Worm (Caenorhabditis elegans) whole organism, L2 larva: Measurements from ENCODE around the gene ztf-14.

Experiments
- C34F6.9 ChIP-seq: fragments of 150-350 bp; optimal IDR thresholded peaks from 2 replicates; lab custom pipeline; 2014; ENCODE audit warnings: missing biosample characterization, missing genetic modification characterization
- F13H6.1 ChIP-seq: sonication (generic microtip); optimal IDR thresholded peaks from 2 replicates; lab custom pipeline; 2016; ENCODE audit warnings: missing genetic modification characterization, missing compliant biosample characterization
- R02D3.7 ChIP-seq: fragments of 150-350 bp; optimal IDR thresholded peaks from 2 replicates; lab custom pipeline; 2014; ENCODE audit warnings: missing biosample characterization, missing genetic modification characterization
- Y55F3AM.14 ChIP-seq: fragments of 200-800 bp; sonication (Bioruptor generic); optimal IDR thresholded peaks from 2 replicates; lab custom pipeline; 2018; ENCODE audit warnings: mild to moderate bottlenecking, missing genetic modification characterization, missing compliant biosample characterization
- ZK546.5 ChIP-seq: sonication (generic microtip); optimal IDR thresholded peaks from 2 replicates; lab custom pipeline; 2017; ENCODE audit warnings: missing biosample characterization, missing genetic modification characterization
- alr-1 ChIP-seq: fragments of 150-350 bp; optimal IDR thresholded peaks from 2 replicates; lab custom pipeline; 2014; ENCODE audit warnings: missing biosample characterization, missing genetic modification characterization
- aly-2 ChIP-seq: fragments of 150-350 bp; optimal IDR thresholded peaks from 2 replicates; lab custom pipeline; 2014; ENCODE audit warnings: missing biosample characterization, missing genetic modification characterization
- ama-1 ChIP-seq: fragments of 150-350 bp; optimal IDR thresholded peaks from 2 replicates; lab custom pipeline; 2018; ENCODE audit warnings: inconsistent platforms
- blmp-1 ChIP-seq: sonication (generic microtip); optimal IDR thresholded peaks from 2 replicates; lab custom pipeline; 2017; ENCODE audit warnings: missing genetic modification characterization, mild to moderate bottlenecking, missing compliant biosample characterization, antibody characterized with exemption, moderate library complexity; ENCODE audit not compliant: insufficient read depth
- ceh-16 ChIP-seq: fragments of 150-350 bp; optimal IDR thresholded peaks from 2 replicates; lab custom pipeline; 2014; ENCODE audit warnings: missing biosample characterization, missing genetic modification characterization
- ceh-82 ChIP-seq: fragments of 150-350 bp; optimal IDR thresholded peaks from 2 replicates; lab custom pipeline; 2014; ENCODE audit warnings: missing biosample characterization, missing genetic modification characterization
- crh-2 ChIP-seq: sonication (generic microtip); optimal IDR thresholded peaks from 2 replicates; lab custom pipeline; 2017; ENCODE audit warnings: missing biosample characterization, missing genetic modification characterization
- dmd-4 ChIP-seq: sonication (generic microtip); optimal IDR thresholded peaks from 2 replicates; lab custom pipeline; 2017; ENCODE audit warnings: missing biosample characterization, missing genetic modification characterization
- egl-27 ChIP-seq: sonication (generic microtip); optimal IDR thresholded peaks from 3 replicates; lab custom pipeline; 2017; ENCODE audit warnings: missing biosample characterization, missing genetic modification reagents, missing genetic modification characterization
- elt-1 ChIP-seq: fragments of 150-350 bp; optimal IDR thresholded peaks from 2 replicates; lab custom pipeline; 2014; ENCODE audit warnings: missing biosample characterization, missing genetic modification characterization
- elt-3 ChIP-seq: sonication (generic microtip); optimal IDR thresholded peaks from 2 replicates; lab custom pipeline; 2017; ENCODE audit warnings: missing biosample characterization, missing genetic modification characterization
- fos-1 ChIP-seq: fragments of 150-350 bp; optimal IDR thresholded peaks from 2 replicates; lab custom pipeline; 2014; ENCODE audit warnings: missing biosample characterization, missing genetic modification characterization
- gmeb-1 ChIP-seq: fragments of 150-350 bp; optimal IDR thresholded peaks from 2 replicates; lab custom pipeline; 2014; ENCODE audit warnings: missing biosample characterization, missing genetic modification characterization
- lin-11 ChIP-seq: fragments of 150-350 bp; sonication (generic microtip); optimal IDR thresholded peaks from 2 replicates; lab custom pipeline; 2014; ENCODE audit warnings: missing biosample characterization, missing genetic modification characterization, inconsistent platforms, mixed read lengths
- lin-13 ChIP-seq: fragments of 150-350 bp; optimal IDR thresholded peaks from 2 replicates; lab custom pipeline; 2014; ENCODE audit warnings: missing biosample characterization, missing genetic modification reagents, missing genetic modification characterization
- lin-39 ChIP-seq: fragments of 150-350 bp; optimal IDR thresholded peaks from 2 replicates; lab custom pipeline; 2014; ENCODE audit warnings: missing biosample characterization, missing genetic modification reagents, missing genetic modification characterization
- lsy-2 ChIP-seq, 2 experiments: fragments of 150-350 bp in 1 of 2; sonication (generic microtip) in 1 of 2; optimal IDR thresholded peaks; 2 replicates each; lab custom pipeline; 2014 to 2017; ENCODE audit warnings: missing biosample characterization in 2 of 2, missing genetic modification characterization in 2 of 2
- mab-5 ChIP-seq: fragments of 150-350 bp; optimal IDR thresholded peaks from 2 replicates; lab custom pipeline; 2014; ENCODE audit warnings: missing biosample characterization, missing genetic modification characterization
- mbf-1 ChIP-seq: sonication (generic microtip); optimal IDR thresholded peaks from 2 replicates; lab custom pipeline; 2017; ENCODE audit warnings: missing biosample characterization, missing genetic modification characterization
- mdl-1 ChIP-seq, 2 experiments: fragments of 150-350 bp in 1 of 2; sonication (generic microtip) in 1 of 2; optimal IDR thresholded peaks; 2 replicates each; lab custom pipeline; 2017; ENCODE audit warnings: missing biosample characterization in 2 of 2, missing genetic modification characterization in 2 of 2
- nhr-10 ChIP-seq: sonication (generic microtip); optimal IDR thresholded peaks from 2 replicates; lab custom pipeline; 2017; ENCODE audit warnings: missing biosample characterization, missing genetic modification characterization
- nhr-11 ChIP-seq: fragments of 150-350 bp; optimal IDR thresholded peaks from 2 replicates; lab custom pipeline; 2014; ENCODE audit warnings: missing biosample characterization, missing genetic modification characterization
- nhr-12 ChIP-seq: fragments of 150-350 bp; optimal IDR thresholded peaks from 2 replicates; lab custom pipeline; 2014; ENCODE audit warnings: missing biosample characterization, missing genetic modification characterization
- nhr-129 ChIP-seq: fragments of 150-350 bp; optimal IDR thresholded peaks from 2 replicates; lab custom pipeline; 2014; ENCODE audit warnings: missing biosample characterization, missing genetic modification characterization
- nhr-21 ChIP-seq: fragments of 150-350 bp; optimal IDR thresholded peaks from 2 replicates; lab custom pipeline; 2014; ENCODE audit warnings: missing biosample characterization, missing genetic modification characterization
- nhr-23 ChIP-seq: fragments of 150-350 bp; optimal IDR thresholded peaks from 2 replicates; lab custom pipeline; 2014; ENCODE audit warnings: missing biosample characterization, missing genetic modification reagents, missing genetic modification characterization
- nhr-237 ChIP-seq: fragments of 150-350 bp; optimal IDR thresholded peaks from 2 replicates; lab custom pipeline; 2014; ENCODE audit warnings: missing biosample characterization, missing genetic modification characterization
- nhr-25 ChIP-seq: fragments of 150-350 bp; sonication (generic microtip); optimal IDR thresholded peaks from 3 replicates; lab custom pipeline; 2014; ENCODE audit warnings: missing biosample characterization, missing genetic modification characterization
- nhr-6 ChIP-seq: fragments of 150-350 bp; optimal IDR thresholded peaks from 2 replicates; lab custom pipeline; 2014; ENCODE audit warnings: missing biosample characterization, missing genetic modification characterization
- nhr-77 ChIP-seq: fragments of 150-350 bp; optimal IDR thresholded peaks from 2 replicates; lab custom pipeline; 2014; ENCODE audit warnings: missing biosample characterization, missing genetic modification characterization
- peb-1 ChIP-seq: fragments of 150-350 bp; optimal IDR thresholded peaks from 2 replicates; lab custom pipeline; 2014; ENCODE audit warnings: missing biosample characterization, missing genetic modification characterization
- sem-4 ChIP-seq: fragments of 150-350 bp; optimal IDR thresholded peaks from 2 replicates; lab custom pipeline; 2014; ENCODE audit warnings: missing biosample characterization, missing genetic modification reagents, missing genetic modification characterization
- skn-1 ChIP-seq: sonication (generic microtip); optimal IDR thresholded peaks from 2 replicates; lab custom pipeline; 2017; ENCODE audit warnings: missing biosample characterization, missing genetic modification characterization
- sma-3 ChIP-seq: sonication (generic microtip); optimal IDR thresholded peaks from 2 replicates; lab custom pipeline; 2016; ENCODE audit warnings: missing genetic modification reagents, missing genetic modification characterization, missing compliant biosample characterization
- sma-9 ChIP-seq, 2 experiments: fragments of 150-350 bp in 1 of 2; sonication (generic microtip) in 1 of 2; optimal IDR thresholded peaks; 2 replicates each; lab custom pipeline; 2014 to 2016; ENCODE audit warnings: missing genetic modification characterization in 2 of 2, mild to moderate bottlenecking in 1 of 2, missing biosample characterization in 1 of 2, missing compliant biosample characterization in 1 of 2, missing genetic modification reagents in 1 of 2, moderate library complexity in 1 of 2
- snpc-4 ChIP-seq: fragments of 150-350 bp; optimal IDR thresholded peaks from 2 replicates; lab custom pipeline; 2014; ENCODE audit warnings: missing biosample characterization, missing genetic modification characterization
- unc-39 ChIP-seq: fragments of 150-350 bp; optimal IDR thresholded peaks from 2 replicates; lab custom pipeline; 2014; ENCODE audit warnings: missing biosample characterization, missing genetic modification characterization
- unc-55 ChIP-seq: fragments of 150-350 bp; sonication (generic microtip); optimal IDR thresholded peaks from 3 replicates; lab custom pipeline; 2014; ENCODE audit warnings: missing biosample characterization, missing genetic modification reagents, missing genetic modification characterization
- unc-62 ChIP-seq: fragments of 150-350 bp; optimal IDR thresholded peaks from 2 replicates; lab custom pipeline; 2014; ENCODE audit warnings: missing biosample characterization, missing genetic modification reagents, missing genetic modification characterization
- zag-1 ChIP-seq: fragments of 150-350 bp; optimal IDR thresholded peaks from 2 replicates; lab custom pipeline; 2014; ENCODE audit warnings: missing biosample characterization, missing genetic modification characterization
- ztf-1 ChIP-seq: fragments of 200-800 bp; sonication (Bioruptor generic); conservative IDR thresholded peaks from 2 replicates; pipeline ENCODE4 v1.3.6; 2022; ENCODE audit warnings: missing genetic modification characterization, missing compliant biosample characterization
- ztf-11 ChIP-seq: sonication (generic microtip); optimal IDR thresholded peaks from 2 replicates; lab custom pipeline; 2017; ENCODE audit warnings: missing biosample characterization, missing genetic modification characterization
- ztf-4 ChIP-seq: fragments of 150-350 bp; optimal IDR thresholded peaks from 2 replicates; lab custom pipeline; 2014; ENCODE audit warnings: missing biosample characterization, missing genetic modification characterization

Gene ztf-14

ce11 chrX:14499830-14500409 is 4.0 kb downstream of the ztf-14 start:
- no peak for TF ChIP-seq unc-62 (GFP tag; lab: Kevin White, UChicago)
- no peak for TF ChIP-seq mbf-1
- TF ChIP-seq ama-1 (lab: Kevin White, UChicago) = no peak
- TF ChIP-seq nhr-11 (tag; lab: Kevin White, UChicago) = no peak
- no peak for TF ChIP-seq Y55F3AM.14
- TF ChIP-seq sma-9 (GFP tag; optimal IDR thresholded peaks at IDR 0.05; lab: Kevin White, UChicago) = peak; percentile 57
- TF ChIP-seq sma-9 (tag; optimal IDR thresholded peaks at IDR 0.05; lab: Kevin White, UChicago) = no peak
- TF ChIP-seq, all 48 proteins: peak for 1

DNA sequence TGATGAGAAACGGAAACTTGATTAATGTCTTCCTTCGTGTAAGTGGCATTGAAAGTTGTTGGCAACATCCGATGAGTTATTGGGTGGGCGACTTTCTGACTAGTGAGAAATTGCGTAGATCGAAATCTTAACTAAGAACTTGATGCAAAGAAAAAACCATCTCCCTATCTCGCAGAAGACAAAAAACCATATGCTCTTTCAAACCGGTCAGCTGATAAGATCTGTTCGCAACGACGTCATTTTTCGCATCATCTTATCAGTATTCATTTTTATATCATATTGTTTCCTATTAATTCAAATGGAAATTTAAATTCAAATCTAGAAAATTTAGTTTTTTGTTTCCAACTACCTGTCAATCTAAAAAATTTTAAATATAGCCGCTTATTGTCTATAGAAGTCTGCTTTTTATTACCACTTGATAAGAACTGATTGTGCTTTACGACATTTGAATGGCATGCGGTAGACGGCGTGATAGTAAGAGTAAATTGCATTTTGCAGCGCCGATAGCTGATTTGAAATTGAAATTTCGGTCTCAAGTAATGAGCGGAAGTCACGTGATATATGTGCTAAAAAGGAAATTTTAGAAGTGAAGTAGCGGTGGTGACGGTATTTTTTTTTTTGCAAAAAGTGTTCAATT is 4.7 kb downstream of the ztf-14 start:
- no peak for TF ChIP-seq lin-11 (tag; lab: Kevin White, UChicago)
- TF ChIP-seq unc-55 (GFP tag; lab: Kevin White, UChicago) = no peak
- no peak for TF ChIP-seq ceh-82 (tag; lab: Kevin White, UChicago)
- TF ChIP-seq aly-2 = no peak
- no peak for TF ChIP-seq zag-1 (tag; lab: Kevin White, UChicago)
- no peak for TF ChIP-seq nhr-12 (tag; lab: Kevin White, UChicago)
- TF ChIP-seq nhr-129 (tag; lab: Kevin White, UChicago) = peak; percentile 32
- TF ChIP-seq ceh-16 (tag; lab: Kevin White, UChicago) = peak; percentile 96
- peak; percentile 62 for TF ChIP-seq fos-1
- TF ChIP-seq lsy-2 (tag; optimal IDR thresholded peaks at IDR 0.05; lab: Kevin White, UChicago) = no peak
- no peak for TF ChIP-seq unc-62 (GFP tag; lab: Kevin White, UChicago)
- no peak for TF ChIP-seq skn-1 (tag; lab: Kevin White, UChicago)
- no peak for TF ChIP-seq R02D3.7 (tag; lab: Kevin White, UChicago)
- no peak for TF ChIP-seq sem-4 (tag; lab: Kevin White, UChicago)
- no peak for TF ChIP-seq elt-3
- no peak for TF ChIP-seq dmd-4
- TF ChIP-seq ztf-1 (GFP tag; lab: Robert Waterston, UW) = no peak
- TF ChIP-seq C34F6.9 (tag; lab: Kevin White, UChicago) = no peak
- TF ChIP-seq nhr-23 (tag; lab: Kevin White, UChicago) = no peak
- no peak for TF ChIP-seq crh-2 (tag; lab: Kevin White, UChicago)
- no peak for TF ChIP-seq ZK546.5 (tag; lab: Kevin White, UChicago)
- TF ChIP-seq mdl-1 (tag; optimal IDR thresholded peaks at IDR 0.05; lab: Kevin White, UChicago) = no peak
- TF ChIP-seq sma-9 (GFP tag; optimal IDR thresholded peaks at IDR 0.05; lab: Kevin White, UChicago) = peak; percentile 73
- no peak for TF ChIP-seq sma-9 (tag; optimal IDR thresholded peaks at IDR 0.05; lab: Kevin White, UChicago)
- TF ChIP-seq alr-1 (tag; lab: Kevin White, UChicago) = no peak
- TF ChIP-seq snpc-4 = no peak
- peak; percentile 20 for TF ChIP-seq sma-3 (GFP tag; lab: Kevin White, UChicago)
- no peak for TF ChIP-seq peb-1 (tag; lab: Kevin White, UChicago)
- TF ChIP-seq ama-1 (lab: Kevin White, UChicago) = no peak
- no peak for TF ChIP-seq mab-5
- TF ChIP-seq nhr-21 = no peak
- peak; percentile 28 for TF ChIP-seq gmeb-1
- TF ChIP-seq F13H6.1 (tag; lab: Kevin White, UChicago) = no peak
- TF ChIP-seq elt-1 (tag; lab: Kevin White, UChicago) = no peak
- no peak for TF ChIP-seq lin-13 (GFP tag; lab: Kevin White, UChicago)
- TF ChIP-seq blmp-1 (tag; lab: Kevin White, UChicago) = peak; percentile 71
- TF ChIP-seq ztf-11 = no peak
- TF ChIP-seq mbf-1 = no peak
- TF ChIP-seq nhr-25 (tag; lab: Kevin White, UChicago) = peak; percentile 87
- TF ChIP-seq nhr-11 (tag; lab: Kevin White, UChicago) = no peak
- TF ChIP-seq ztf-4 = no peak
- TF ChIP-seq nhr-77 (tag; lab: Kevin White, UChicago) = no peak
- no peak for TF ChIP-seq nhr-6 (tag; lab: Kevin White, UChicago)
- no peak for TF ChIP-seq nhr-237 (tag; lab: Kevin White, UChicago)
- TF ChIP-seq lin-39 (tag; lab: Kevin White, UChicago) = no peak
- no peak for TF ChIP-seq egl-27 (tag; lab: Kevin White, UChicago)
- no peak for TF ChIP-seq Y55F3AM.14
- TF ChIP-seq nhr-10 (tag; lab: Kevin White, UChicago) = no peak
- TF ChIP-seq unc-39 (tag; lab: Kevin White, UChicago) = no peak
- TF ChIP-seq, all 48 proteins: peak for 8
